Fruit fly (Drosophila melanogaster): ENCODE results near the gene CG42635.

DNA sequence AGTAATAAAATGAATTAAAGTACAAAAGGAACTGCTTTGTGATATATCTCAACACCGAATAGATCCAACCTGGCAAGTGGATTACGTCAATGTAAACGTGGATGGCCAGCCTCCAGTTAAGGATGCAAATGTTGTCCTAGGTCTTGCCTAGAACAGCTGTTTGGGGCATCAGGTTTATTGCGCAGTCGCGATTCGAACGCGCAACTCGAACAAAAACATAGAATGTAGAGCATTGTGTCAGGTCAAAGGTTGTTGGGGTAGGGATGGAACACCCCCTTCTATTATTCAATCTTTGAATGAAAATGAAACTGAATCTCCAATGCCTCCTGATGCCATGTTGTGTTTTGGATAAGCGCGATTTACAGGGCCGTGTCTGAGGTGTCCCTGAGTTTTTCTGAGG, 1.9 kb downstream of the CG42635 start:
- TF ChIP-seq psq (optimal IDR thresholded peaks at IDR 0.05) (no peak), usp (GFP tag; optimal IDR thresholded peaks at IDR 0.05) (no peak)

Data from whole organism.